Fruit fly (Drosophila melanogaster): ENCODE data around the gene Ubx.

The Ubx gene

DNA sequence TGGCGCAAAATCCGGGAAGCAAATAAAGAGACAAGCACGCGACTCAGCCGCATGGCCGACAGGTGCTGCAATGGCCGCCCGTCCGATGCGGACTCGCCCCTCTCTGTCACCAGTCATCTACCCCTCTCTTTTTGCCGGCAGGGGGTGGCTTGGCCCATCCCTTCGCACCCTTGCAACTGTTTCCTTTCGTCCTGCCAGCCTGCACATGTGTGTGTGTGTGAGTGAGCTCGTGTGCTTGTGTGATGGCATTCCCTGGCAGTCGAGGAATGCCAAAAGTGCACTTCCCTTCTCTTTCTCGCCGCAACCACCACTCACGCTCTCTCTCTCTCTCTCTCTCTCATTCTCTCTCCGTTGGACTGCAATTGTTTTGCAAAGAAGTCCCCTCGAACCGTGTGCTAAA, 18.6 kb downstream of the Ubx start (continued):
- no peak for TF ChIP-seq CG4424 (GFP tag; optimal IDR thresholded peaks at IDR 0.05)
- TF ChIP-seq CG17802 (tag; optimal IDR thresholded peaks at IDR 0.05) = no peak
- no peak for TF ChIP-seq wdn (GFP tag; IDR thresholded peaks at IDR 0.05)
- TF ChIP-seq fd64A (GFP tag; optimal IDR thresholded peaks at IDR 0.05) = no peak
- peak; percentile 60; the same call in 1 of the 3 replicates for TF ChIP-seq z (GFP tag; IDR thresholded peaks at IDR 0.05)
- peak; percentile 77 for TF ChIP-seq ato (GFP tag; IDR thresholded peaks at IDR 0.05; ENCODE audit: partially characterized antibody)
- TF ChIP-seq Lpt (GFP tag; optimal IDR thresholded peaks at IDR 0.05) = no peak
- no peak for TF ChIP-seq CG10462 (GFP tag; optimal IDR thresholded peaks at IDR 0.05)
- TF ChIP-seq so (GFP tag; IDR thresholded peaks at IDR 0.05) = no peak
- no peak for TF ChIP-seq CG7357 (GFP tag; IDR thresholded peaks at IDR 0.05)
- no peak for TF ChIP-seq B-H1 (GFP tag; IDR thresholded peaks at IDR 0.05)
- no peak for TF ChIP-seq CG10565 (GFP tag; optimal IDR thresholded peaks at IDR 0.05)
- TF ChIP-seq sim (GFP tag; IDR thresholded peaks at IDR 0.05) = no peak
- TF ChIP-seq CG6254 (GFP tag; optimal IDR thresholded peaks at IDR 0.05) = no peak
- TF ChIP-seq Eip74EF (GFP tag; optimal IDR thresholded peaks at IDR 0.05) = no peak
- no peak for TF ChIP-seq zfh1 (GFP tag; IDR thresholded peaks at IDR 0.05)
- TF ChIP-seq Dref (GFP tag; IDR thresholded peaks at IDR 0.05) = 0 out of 2 replicates have a peak, but pooled peaks have one; percentile 17
- TF ChIP-seq CkIIα-i1 (GFP tag; IDR thresholded peaks at IDR 0.05) = no peak
- TF ChIP-seq CHES-1-like (GFP tag; optimal IDR thresholded peaks at IDR 0.05) = no peak
- TF ChIP-seq slou (GFP tag; optimal IDR thresholded peaks at IDR 0.05) = no peak
- no peak for TF ChIP-seq aop (GFP tag; IDR thresholded peaks at IDR 0.05)
- no peak for TF ChIP-seq CG12391 (tag; optimal IDR thresholded peaks at IDR 0.05)
- no peak for TF ChIP-seq br (optimal IDR thresholded peaks at IDR 0.05)
- TF ChIP-seq ssp (GFP tag; IDR thresholded peaks at IDR 0.05) = no peak
- TF ChIP-seq kay (GFP tag; optimal IDR thresholded peaks at IDR 0.05) = no peak
- no peak for TF ChIP-seq E2f1 (GFP tag; IDR thresholded peaks at IDR 0.05)
- no peak for TF ChIP-seq TFAM (GFP tag; optimal IDR thresholded peaks at IDR 0.05)
- TF ChIP-seq chinmo (GFP tag; IDR thresholded peaks at IDR 0.05; ENCODE audit: partially characterized antibody) = no peak
- TF ChIP-seq CG10959 (GFP tag; IDR thresholded peaks at IDR 0.05) = no peak
- TF ChIP-seq CG2712 (tag; optimal IDR thresholded peaks at IDR 0.05) = no peak
- TF ChIP-seq CG17385 (GFP tag; optimal IDR thresholded peaks at IDR 0.05) = no peak
- no peak for TF ChIP-seq Poxn (GFP tag; IDR thresholded peaks at IDR 0.05)
- TF ChIP-seq CG4854 (GFP tag; optimal IDR thresholded peaks at IDR 0.05) = no peak
- TF ChIP-seq Ravus (GFP tag; IDR thresholded peaks at IDR 0.05) = no peak
- no peak for TF ChIP-seq CG13296 (GFP tag; optimal IDR thresholded peaks at IDR 0.05)
- no peak for TF ChIP-seq CG12236 (GFP tag; optimal IDR thresholded peaks at IDR 0.05)
- no peak for TF ChIP-seq Neu2 (GFP tag; optimal IDR thresholded peaks at IDR 0.05; ENCODE audit: borderline replicate concordance)
- peak; percentile 39; the same call in 1 of the 2 replicates for TF ChIP-seq amos (GFP tag; IDR thresholded peaks at IDR 0.05; ENCODE audit: partially characterized antibody)
- no peak for TF ChIP-seq Hr51 (GFP tag; optimal IDR thresholded peaks at IDR 0.05)
- TF ChIP-seq chif (GFP tag; optimal IDR thresholded peaks at IDR 0.05) = no peak
- no peak for TF ChIP-seq CG8290 (GFP tag; optimal IDR thresholded peaks at IDR 0.05)
- TF ChIP-seq CG8290 (tag; optimal IDR thresholded peaks at IDR 0.05) = no peak
- no peak for TF ChIP-seq CG14441 (GFP tag; IDR thresholded peaks at IDR 0.05)
- TF ChIP-seq CG10321 (GFP tag; IDR thresholded peaks at IDR 0.05) = peak; percentile 74
- TF ChIP-seq dpn (GFP tag; optimal IDR thresholded peaks at IDR 0.05) = no peak
- TF ChIP-seq nmo (GFP tag; optimal IDR thresholded peaks at IDR 0.05) = peak; percentile 73
- no peak for TF ChIP-seq CG17361 (GFP tag; IDR thresholded peaks at IDR 0.05)
- TF ChIP-seq ash1 (GFP tag; optimal IDR thresholded peaks at IDR 0.05) = no peak
- no peak for TF ChIP-seq Gsc (GFP tag; IDR thresholded peaks at IDR 0.05)
- TF ChIP-seq CG31441 (GFP tag; IDR thresholded peaks at IDR 0.05) = no peak
- no peak for TF ChIP-seq NC2α (GFP tag; optimal IDR thresholded peaks at IDR 0.05)
- no peak for TF ChIP-seq CG7745 (tag; optimal IDR thresholded peaks at IDR 0.05)
- no peak for TF ChIP-seq CG31365 (tag; optimal IDR thresholded peaks at IDR 0.05)

Measured in whole organism, embryonic.